Fruit fly (Drosophila melanogaster) whole organism: ENCODE data around the gene abd-A.

Experiments used
- CG8478 ChIP-seq: fragments of >200 bp; optimal IDR thresholded peaks from 2 replicates; lab custom pipeline; 2018; ENCODE audit warnings: inconsistent platforms
- Dll ChIP-seq: fragments of >200 bp; optimal IDR thresholded peaks from 2 replicates; lab custom pipeline; 2017
- EcR ChIP-seq, 2 experiments: fragments of >200 bp; optimal IDR thresholded peaks; 2 replicates each; lab custom pipeline; 2017; ENCODE audit warnings: missing biosample characterization in 2 of 2, missing genetic modification characterization in 2 of 2, missing genetic modification reagents in 2 of 2
- pan ChIP-seq: fragments of >200 bp; optimal IDR thresholded peaks from 2 replicates; lab custom pipeline; 2017
- psq ChIP-seq: fragments of >200 bp; optimal IDR thresholded peaks from 2 replicates; lab custom pipeline; 2017
- usp ChIP-seq: fragments of >200 bp; optimal IDR thresholded peaks from 2 replicates; lab custom pipeline; 2017; ENCODE audit warnings: missing biosample characterization, missing genetic modification characterization, mixed read lengths

abd-A gene

DNA sequence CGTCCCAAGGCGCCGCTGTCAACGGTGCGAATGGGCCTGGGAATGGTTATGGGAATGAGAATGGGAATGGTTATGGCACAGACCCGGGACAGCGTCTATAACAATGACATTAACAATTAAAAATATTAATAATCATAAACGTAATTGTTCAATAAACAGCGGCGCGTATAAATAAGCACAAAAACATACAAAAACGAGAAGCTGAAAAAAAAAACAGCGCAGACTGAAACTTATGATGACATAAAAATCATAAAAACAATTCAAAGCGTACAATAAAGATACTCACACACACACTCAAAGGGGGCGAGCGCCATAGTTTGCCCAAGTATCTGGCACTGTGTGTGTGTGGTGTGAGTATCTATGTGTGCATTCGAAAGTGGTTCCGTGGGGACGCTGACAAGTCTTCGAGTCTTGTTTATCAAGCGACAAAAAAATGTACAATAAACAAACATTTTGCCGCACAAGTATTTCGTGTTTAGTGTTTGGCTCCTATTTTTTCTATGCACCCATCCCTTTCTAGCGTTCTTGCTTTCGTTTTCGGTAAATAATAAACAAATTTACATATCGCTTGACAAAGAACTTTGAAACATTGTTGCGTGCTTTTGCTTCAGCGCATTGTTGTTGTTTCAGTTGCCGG lies 16.6 kb downstream of the abd-A start:
- TF ChIP-seq Dll (lab: Kevin White, UChicago) (no peak), EcR (GFP tag; optimal IDR thresholded peaks at IDR 0.05; lab: Kevin White, UChicago) (no peak), CG8478 (lab: Kevin White, UChicago) (no peak), usp (no peak), psq (no peak), pan (no peak)

DNA sequence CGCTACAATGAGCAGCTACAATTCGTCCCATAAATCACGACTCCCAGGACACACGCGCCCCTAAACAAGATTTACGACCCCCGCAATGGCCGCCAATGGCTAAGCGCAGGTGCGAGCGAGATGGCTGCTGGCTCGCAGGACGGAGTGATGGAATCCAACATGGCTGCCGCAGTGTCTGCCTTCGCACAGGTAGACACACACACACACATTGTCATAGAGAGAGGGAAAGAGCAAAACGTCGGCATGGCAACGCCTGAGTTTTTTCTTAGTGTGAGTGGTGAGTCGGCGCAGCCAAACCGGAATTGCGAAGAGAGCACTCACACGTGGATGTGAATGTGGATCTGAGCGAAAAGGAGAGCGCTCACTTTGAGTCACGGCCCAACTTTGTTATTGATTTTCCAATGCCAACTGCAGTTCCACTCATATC lies 18.1 kb downstream of the abd-A start:
- TF ChIP-seq Dll (lab: Kevin White, UChicago) (no peak), usp (no peak), EcR (GFP tag; optimal IDR thresholded peaks at IDR 0.05; lab: Kevin White, UChicago) (no peak)

DNA sequence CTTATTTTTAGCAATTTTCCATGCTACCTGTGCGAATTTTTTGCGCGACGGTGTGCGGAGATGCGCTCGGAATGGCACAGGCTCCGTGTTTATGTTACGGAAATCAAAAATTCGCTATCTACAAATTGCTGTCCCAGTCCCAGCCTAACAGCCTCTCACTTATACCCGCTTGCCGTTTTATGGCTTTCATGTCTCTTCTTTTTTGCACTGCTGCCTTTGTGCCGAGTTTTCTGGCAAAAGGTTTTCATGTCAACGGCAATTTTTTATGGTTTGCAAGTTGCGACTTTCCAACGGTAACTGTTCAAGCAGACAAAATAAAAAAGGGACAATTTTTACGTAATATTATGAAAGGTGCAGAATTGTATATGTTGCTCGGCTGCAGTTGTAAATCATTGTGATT lies 19.0 kb downstream of the abd-A start:
- no peak for TF ChIP-seq pan

DNA sequence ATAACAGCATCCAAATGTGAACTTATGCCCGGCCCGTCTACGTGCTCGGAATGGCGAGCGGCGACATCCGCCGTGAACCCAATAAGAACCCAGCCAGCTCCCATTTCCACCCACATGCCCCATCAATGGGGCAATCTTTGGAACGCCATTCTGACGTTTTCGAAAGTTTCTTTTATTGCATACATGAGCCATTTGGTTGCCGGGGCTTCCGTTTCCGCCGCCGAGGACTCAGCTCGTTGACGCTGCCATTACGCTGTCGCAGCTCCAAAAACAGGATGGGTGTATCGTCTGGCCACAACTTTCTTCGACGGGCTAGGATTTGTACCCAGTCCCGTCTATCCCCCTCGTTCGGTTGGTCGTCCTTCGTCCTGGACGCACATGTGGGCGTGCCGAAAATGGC lies 23.7 kb downstream of the abd-A start:
- TF ChIP-seq pan (no peak), usp (no peak), EcR (GFP tag; optimal IDR thresholded peaks at IDR 0.05; lab: Kevin White, UChicago) (no peak), psq (no peak), CG8478 (lab: Kevin White, UChicago) (no peak)

DNA sequence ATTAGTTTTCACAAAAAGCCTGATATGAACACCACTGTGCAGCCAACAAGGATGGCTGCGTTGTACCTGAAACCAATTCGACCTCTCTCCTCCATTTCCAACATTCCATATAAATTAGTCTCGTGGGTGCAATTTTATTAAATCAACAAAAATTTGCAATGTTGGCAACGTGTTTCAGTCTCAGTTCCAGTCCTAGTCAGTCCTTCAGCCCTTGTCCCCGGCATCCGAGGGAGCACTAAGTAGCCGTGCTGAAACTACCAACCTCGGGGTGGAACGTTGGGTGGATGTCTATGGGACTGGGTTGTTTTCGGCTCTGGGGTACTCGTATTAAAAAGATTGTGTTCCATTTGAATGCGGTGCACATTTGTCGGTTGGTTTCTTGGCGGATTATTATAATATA lies 25.8 kb downstream of the abd-A start:
- no peak for TF ChIP-seq usp
- no peak for TF ChIP-seq Dll (lab: Kevin White, UChicago)
- TF ChIP-seq CG8478 (lab: Kevin White, UChicago): no peak
- no peak for TF ChIP-seq pan
- no peak for TF ChIP-seq psq
- no peak for TF ChIP-seq EcR (GFP tag; optimal IDR thresholded peaks at IDR 0.05; lab: Kevin White, UChicago)

DNA sequence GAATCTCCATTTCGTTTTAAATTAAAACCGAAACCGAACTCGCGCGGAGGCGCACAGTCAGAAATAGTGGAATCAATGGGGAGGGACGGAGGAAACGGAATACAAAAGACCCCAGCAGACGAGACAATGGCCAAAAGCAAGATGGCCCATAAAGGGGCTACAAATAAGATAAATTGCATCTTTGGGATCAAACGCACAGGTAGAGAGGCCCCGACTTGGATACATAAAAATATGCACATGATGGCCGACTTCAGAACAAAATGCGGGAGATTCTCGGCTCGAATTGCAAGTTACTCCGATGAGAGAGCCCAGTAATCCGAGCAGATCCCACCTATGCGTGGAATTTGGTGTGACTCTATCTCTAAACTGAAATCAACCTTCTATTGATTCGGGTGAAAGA lies 28.4 kb downstream of the abd-A start:
- no peak for TF ChIP-seq EcR (GFP tag; optimal IDR thresholded peaks at IDR 0.05; lab: Kevin White, UChicago)
- no peak for TF ChIP-seq pan
- TF ChIP-seq CG8478 (lab: Kevin White, UChicago): no peak
- TF ChIP-seq usp: no peak
- no peak for TF ChIP-seq Dll (lab: Kevin White, UChicago)
- no peak for TF ChIP-seq psq

DNA sequence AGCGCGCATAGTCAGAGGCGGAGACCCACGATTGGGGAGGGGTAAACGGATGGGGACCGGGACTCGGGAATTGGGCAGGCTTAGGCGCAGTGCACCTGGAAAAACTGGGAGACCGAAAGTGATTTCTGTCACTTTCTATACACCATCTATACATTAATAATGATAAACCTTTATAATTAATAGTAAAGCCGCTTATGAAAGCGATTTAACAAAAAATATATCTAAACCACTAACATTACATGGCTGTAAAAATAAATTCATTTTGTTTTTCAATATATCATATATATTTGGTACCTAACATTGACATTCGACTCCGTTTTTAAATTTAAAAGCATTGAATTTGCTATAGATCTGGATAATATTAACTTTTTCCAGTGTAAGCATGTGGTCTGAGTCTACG lies 28.9 kb downstream of the abd-A start:
- TF ChIP-seq psq (no peak), usp (no peak)

DNA sequence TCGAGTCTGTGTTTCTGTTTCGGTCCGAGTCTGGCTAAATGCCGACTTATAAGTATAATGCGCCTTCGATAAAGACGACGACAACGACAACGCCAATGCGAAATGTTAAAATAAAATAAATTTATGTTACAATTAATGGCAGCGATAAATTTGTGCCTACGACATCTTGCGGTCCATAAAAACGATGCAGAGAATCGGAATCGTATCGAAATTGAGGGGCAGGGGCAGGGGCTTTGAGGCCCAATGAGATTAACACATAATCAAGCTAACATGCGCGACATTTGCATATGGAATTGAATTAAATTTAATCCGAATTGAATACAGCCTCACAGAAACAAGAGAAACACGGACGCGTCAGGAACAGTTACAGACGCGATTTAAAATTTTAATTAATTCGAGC lies 29.6 kb downstream of the abd-A start:
- no peak for TF ChIP-seq Dll (lab: Kevin White, UChicago)
- TF ChIP-seq usp: no peak
- TF ChIP-seq CG8478 (lab: Kevin White, UChicago): no peak
- no peak for TF ChIP-seq pan
- TF ChIP-seq EcR (GFP tag; optimal IDR thresholded peaks at IDR 0.05; lab: Kevin White, UChicago): no peak
- no peak for TF ChIP-seq psq

DNA sequence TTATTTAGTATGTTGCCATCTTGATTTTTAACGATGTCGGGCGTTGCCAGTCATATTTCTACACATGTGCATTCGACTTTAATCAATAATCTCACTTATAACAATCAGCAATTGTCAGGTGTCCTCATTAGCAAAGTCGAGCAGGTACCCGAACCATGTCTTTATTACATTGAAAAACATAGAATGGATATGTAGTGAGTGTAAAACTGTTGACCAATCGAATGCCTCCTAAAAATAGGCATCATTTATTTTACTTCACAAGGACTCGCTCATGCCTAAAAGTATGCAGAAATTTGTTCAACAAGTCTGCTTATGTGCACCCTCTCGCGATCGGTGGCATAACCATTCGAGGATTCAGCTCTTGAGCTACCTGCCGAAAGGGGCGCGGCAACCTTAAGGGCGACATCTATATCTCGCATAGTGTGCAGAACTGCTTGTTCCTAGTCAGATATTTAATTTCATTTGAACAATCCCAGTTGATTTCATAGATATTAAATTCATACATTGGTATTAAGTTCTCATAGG lies 31.3 kb downstream of the abd-A start:
- TF ChIP-seq Dll (lab: Kevin White, UChicago) (no peak), CG8478 (lab: Kevin White, UChicago) (no peak), pan (no peak), usp (no peak), psq (no peak), EcR (GFP tag; optimal IDR thresholded peaks at IDR 0.05; lab: Kevin White, UChicago) (no peak)

DNA sequence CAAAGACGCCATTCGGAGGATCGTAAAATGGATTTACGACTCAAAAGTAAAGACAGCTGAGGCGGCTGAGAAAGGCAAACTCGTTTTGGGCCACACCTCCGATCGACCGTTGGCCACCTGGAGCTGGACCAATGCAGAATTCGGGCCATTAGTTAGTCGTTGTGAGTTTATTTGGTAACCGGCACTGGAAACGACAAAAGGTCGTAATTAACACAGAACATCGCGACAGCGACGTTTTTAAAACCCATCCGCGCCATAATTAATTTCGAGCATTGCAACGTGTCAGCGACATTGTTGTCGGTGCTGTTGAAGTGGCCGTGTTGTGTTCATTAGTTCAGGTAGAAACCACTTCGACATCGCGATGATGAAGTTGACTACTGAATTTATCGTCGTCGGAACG lies 32.0 kb downstream of the abd-A start:
- TF ChIP-seq Dll (lab: Kevin White, UChicago) (no peak), CG8478 (lab: Kevin White, UChicago) (no peak)

DNA sequence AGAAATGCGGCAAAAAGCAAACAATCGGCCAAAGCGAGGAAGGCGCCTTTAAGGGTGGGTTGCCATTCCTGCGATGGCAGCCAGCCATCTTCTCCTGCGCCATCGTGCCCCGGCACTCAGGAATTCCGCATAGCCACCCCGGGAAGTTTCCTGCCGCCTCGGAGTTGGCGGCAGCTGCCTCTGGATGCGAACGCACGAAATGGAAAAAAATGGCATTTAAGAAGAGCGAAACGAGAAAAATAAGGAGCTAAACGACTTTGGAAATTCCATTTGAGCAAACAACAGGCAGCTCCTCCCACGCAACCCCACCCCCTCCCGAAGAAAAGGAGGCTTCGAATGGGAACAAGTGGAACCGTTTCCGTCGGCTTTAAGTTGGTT lies 35.3 kb downstream of the abd-A start:
- TF ChIP-seq psq: no peak
- no peak for TF ChIP-seq usp
- TF ChIP-seq Dll (lab: Kevin White, UChicago): no peak
- no peak for TF ChIP-seq EcR (GFP tag; optimal IDR thresholded peaks at IDR 0.05; lab: Kevin White, UChicago)
- TF ChIP-seq CG8478 (lab: Kevin White, UChicago): no peak
- no peak for TF ChIP-seq pan

DNA sequence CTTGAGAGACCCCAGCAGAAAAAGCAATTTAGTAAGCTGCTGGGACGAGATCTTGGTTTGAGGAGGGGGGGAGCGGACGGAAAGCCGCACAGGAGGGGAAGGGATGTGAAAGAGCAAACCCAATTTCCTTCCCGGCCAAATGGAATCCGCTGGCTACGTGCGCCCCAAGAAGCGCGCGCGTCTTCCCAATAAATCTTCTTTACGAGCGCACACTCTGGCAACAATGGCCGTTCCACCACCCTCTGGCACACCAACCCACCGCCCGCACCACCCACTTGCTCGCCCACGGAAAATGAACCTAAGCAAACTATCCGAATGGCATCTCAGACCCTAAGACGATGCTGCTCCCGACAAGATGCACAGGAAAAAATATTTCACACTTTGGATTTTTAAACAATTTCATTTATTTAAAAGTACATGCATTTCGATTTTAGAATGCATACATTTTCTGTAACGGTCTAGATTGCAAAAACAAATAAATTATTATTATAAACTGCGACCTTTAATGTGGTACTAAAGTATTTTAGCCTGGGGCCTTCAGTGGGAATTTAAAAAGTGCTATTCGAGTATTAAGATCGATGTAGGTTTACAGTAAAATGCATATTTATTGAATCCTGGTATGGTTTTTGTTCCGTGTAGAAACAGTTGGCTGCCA lies 35.8 kb downstream of the abd-A start:
- TF ChIP-seq psq (no peak), CG8478 (lab: Kevin White, UChicago) (no peak), Dll (lab: Kevin White, UChicago) (no peak), pan (no peak), EcR (GFP tag; optimal IDR thresholded peaks at IDR 0.05; lab: Kevin White, UChicago) (no peak)

DNA sequence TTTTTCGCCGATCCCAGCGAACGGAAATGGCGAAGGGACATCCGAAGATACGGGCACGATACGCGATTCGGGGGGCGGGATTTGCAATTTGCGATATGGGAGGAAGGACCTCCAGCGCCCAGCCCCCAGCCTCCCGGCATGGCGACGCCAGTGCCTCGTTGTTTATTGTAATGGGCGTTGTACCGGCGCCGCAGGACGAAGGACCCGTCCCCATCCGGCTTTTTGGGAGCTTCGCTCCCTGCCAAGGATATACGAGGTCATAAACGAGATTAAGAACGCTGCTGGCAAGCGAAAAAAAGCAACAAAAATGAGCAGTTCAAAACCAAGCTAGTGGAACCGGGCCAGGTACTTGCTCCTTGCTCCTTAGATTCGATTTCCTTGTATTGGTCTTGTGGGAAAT lies 37.3 kb downstream of the abd-A start:
- no peak for TF ChIP-seq CG8478 (lab: Kevin White, UChicago)
- no peak for TF ChIP-seq EcR (GFP tag; optimal IDR thresholded peaks at IDR 0.05; lab: Kevin White, UChicago)

DNA sequence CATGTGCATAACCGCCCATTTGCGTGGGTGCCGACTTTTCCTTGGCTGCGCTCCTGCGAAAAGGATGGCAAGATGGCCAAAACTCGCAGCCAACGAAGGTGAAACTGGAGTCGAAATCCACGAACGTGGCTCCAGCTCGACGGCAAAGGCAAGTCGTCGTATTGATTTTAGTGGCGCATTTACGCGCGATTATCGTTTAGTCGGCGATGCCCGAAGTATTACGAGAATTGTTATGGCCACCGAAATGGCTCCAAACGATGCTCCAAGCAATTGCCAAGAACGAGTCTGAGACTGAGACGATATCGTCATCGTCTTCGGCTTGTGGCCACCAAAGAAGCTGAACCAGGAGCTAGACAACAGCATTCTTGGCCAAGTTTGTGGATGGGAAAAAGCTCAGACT lies 38.2 kb downstream of the abd-A start:
- no peak for TF ChIP-seq usp
- no peak for TF ChIP-seq Dll (lab: Kevin White, UChicago)
- TF ChIP-seq EcR (GFP tag; optimal IDR thresholded peaks at IDR 0.05; lab: Kevin White, UChicago): no peak
- TF ChIP-seq psq: no peak
- no peak for TF ChIP-seq CG8478 (lab: Kevin White, UChicago)
- TF ChIP-seq pan: no peak
